Worm (Caenorhabditis elegans): ENCODE data around the gene F55G1.15.

- no peak for TF ChIP-seq W03F9.2 (tag; optimal IDR thresholded peaks at IDR 0.05)
- no peak for TF ChIP-seq him-1 (tag; optimal IDR thresholded peaks at IDR 0.05)
These were observed 2.1 kb upstream of the F55G1.15 start, which contains the start of gene glt-6 for ce11 chrIV:7503322-7503721.

Measured in whole organism, L4/young adult.